Worm (Caenorhabditis elegans): ENCODE data around the gene uso-1.

Gene uso-1

ce11 chrIV:13487019-13487418 is 32.4 kb upstream of the uso-1 start:
- peak; percentile 34 for TF ChIP-seq unc-55 (GFP tag; optimal IDR thresholded peaks at IDR 0.05)
- no peak for TF ChIP-seq unc-39 (tag; optimal IDR thresholded peaks at IDR 0.05)

DNA sequence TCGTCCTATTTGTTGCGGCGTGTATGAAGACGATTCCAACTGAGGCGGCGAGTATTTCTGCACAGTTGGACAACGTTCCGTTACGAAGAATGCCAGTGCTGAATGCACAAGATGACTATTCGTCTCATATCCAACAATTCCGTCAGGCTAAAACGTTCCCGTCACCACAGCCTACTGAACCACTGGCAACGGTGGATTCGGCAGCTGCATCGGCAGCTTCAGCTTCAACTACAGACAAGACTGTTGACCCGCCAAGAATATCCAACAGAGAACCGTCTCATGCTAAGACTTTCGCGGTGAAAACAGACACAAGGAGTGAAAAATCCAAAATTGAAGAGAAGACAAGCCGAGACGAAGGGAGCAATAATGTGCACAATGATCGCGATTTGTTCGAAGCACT is 29.0 kb upstream of the uso-1 start:
- TF ChIP-seq crh-2 (tag; optimal IDR thresholded peaks at IDR 0.05) (no peak), lin-11 (tag; optimal IDR thresholded peaks at IDR 0.05) (no peak), elt-1 (tag; optimal IDR thresholded peaks at IDR 0.05) (no peak), nhr-23 (tag; optimal IDR thresholded peaks at IDR 0.05) (no peak), mab-5 (tag; optimal IDR thresholded peaks at IDR 0.05) (no peak), nhr-11 (tag; optimal IDR thresholded peaks at IDR 0.05) (no peak), lin-39 (tag; optimal IDR thresholded peaks at IDR 0.05) (no peak), R02D3.7 (tag; optimal IDR thresholded peaks at IDR 0.05) (no peak), nhr-25 (tag; optimal IDR thresholded peaks at IDR 0.05) (no peak), sma-9 (GFP tag; optimal IDR thresholded peaks at IDR 0.05) (no peak), sma-9 (tag; optimal IDR thresholded peaks at IDR 0.05) (no peak), dmd-4 (tag; optimal IDR thresholded peaks at IDR 0.05) (no peak), ztf-1 (GFP tag; conservative IDR thresholded peaks at IDR 0.05) (no peak), sem-4 (tag; optimal IDR thresholded peaks at IDR 0.05) (no peak), nhr-237 (tag; optimal IDR thresholded peaks at IDR 0.05) (no peak), unc-62 (GFP tag; optimal IDR thresholded peaks at IDR 0.05) (no peak), nhr-6 (tag; optimal IDR thresholded peaks at IDR 0.05) (no peak)

DNA sequence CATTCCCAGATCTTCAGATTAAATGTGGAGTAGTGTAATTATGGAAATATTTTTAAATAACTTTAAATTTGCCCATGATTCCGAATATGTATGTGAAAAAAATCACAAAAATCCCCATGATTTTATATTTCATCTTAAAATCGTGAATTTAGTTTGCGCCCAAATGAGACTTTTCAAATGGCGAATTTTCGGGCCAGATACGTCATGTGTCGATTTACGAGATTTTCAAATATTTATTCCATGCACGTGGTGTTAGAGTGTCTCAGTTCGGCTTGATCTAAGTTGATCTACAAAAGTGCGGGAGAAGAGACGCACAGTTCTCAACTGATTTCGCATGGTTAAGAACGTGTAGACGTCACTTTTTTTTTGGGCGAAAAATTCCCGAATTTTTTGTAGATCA is 27.9 kb upstream of the uso-1 start, which contains the start of gene Y38H8A.1:
Y38H8A.1 (plus strand) TSS at position 301 of the 400 bp plus-strand sequence.
- TF ChIP-seq ama-1 (optimal IDR thresholded peaks at IDR 0.05): no peak
- TF ChIP-seq sem-4 (tag; optimal IDR thresholded peaks at IDR 0.05): no peak
- no peak for TF ChIP-seq ztf-1 (GFP tag; conservative IDR thresholded peaks at IDR 0.05)
- TF ChIP-seq nhr-23 (tag; optimal IDR thresholded peaks at IDR 0.05): no peak
- TF ChIP-seq nhr-10 (tag; optimal IDR thresholded peaks at IDR 0.05): no peak
- TF ChIP-seq alr-1 (tag; optimal IDR thresholded peaks at IDR 0.05): no peak
- TF ChIP-seq lin-39 (tag; optimal IDR thresholded peaks at IDR 0.05): no peak
- TF ChIP-seq blmp-1 (tag; optimal IDR thresholded peaks at IDR 0.05; ENCODE audit: insufficient read depth): no peak

DNA sequence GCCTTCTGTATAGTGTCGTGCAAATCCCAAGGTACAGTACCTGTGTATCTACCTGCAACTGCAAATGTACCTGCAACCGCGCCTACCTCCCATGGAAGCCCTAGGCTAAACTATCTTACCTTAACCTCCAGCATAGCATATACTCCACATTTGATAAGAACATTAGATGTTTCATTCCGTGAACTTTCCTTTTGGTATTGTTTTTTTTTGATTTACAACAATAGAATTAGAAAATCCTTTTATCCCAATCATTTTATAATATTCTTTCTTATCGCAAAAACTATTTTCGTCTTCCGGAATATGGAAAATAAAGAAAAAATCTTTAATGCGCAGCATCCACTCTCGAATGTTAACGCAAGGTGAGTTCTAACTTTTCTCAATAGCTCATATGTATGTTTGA is 19.5 kb upstream of the uso-1 start, which contains the start of gene Y38H8A.2:
Y38H8A.2 (plus strand) TSS at position 301 of the 400 bp plus-strand sequence.
- TF ChIP-seq nhr-21 (tag; optimal IDR thresholded peaks at IDR 0.05) (no peak), sem-4 (tag; optimal IDR thresholded peaks at IDR 0.05) (no peak), gmeb-1 (tag; optimal IDR thresholded peaks at IDR 0.05) (no peak), lin-13 (GFP tag; optimal IDR thresholded peaks at IDR 0.05) (no peak), ceh-16 (tag; optimal IDR thresholded peaks at IDR 0.05) (no peak), crh-2 (tag; optimal IDR thresholded peaks at IDR 0.05) (no peak), nhr-23 (tag; optimal IDR thresholded peaks at IDR 0.05) (no peak), alr-1 (tag; optimal IDR thresholded peaks at IDR 0.05) (no peak)

ce11 chrIV:13472011-13472410 is 17.4 kb upstream of the uso-1 start, which contains the start of the genes ttbk-8.1 and Y38H8A.4:
ttbk-8.1 (plus strand) TSS chrIV:13472311.
Y38H8A.4 (minus strand) TSS chrIV:13472376.
- TF ChIP-seq gmeb-1 (tag; optimal IDR thresholded peaks at IDR 0.05) (no peak), skn-1 (tag; optimal IDR thresholded peaks at IDR 0.05) (no peak), lin-13 (GFP tag; optimal IDR thresholded peaks at IDR 0.05) (no peak), nhr-77 (tag; optimal IDR thresholded peaks at IDR 0.05) (no peak), dmd-4 (tag; optimal IDR thresholded peaks at IDR 0.05) (no peak), nhr-12 (tag; optimal IDR thresholded peaks at IDR 0.05) (no peak), nhr-25 (tag; optimal IDR thresholded peaks at IDR 0.05) (no peak), ama-1 (optimal IDR thresholded peaks at IDR 0.05) (no peak), nhr-6 (tag; optimal IDR thresholded peaks at IDR 0.05) (no peak), nhr-21 (tag; optimal IDR thresholded peaks at IDR 0.05) (no peak)

ce11 chrIV:13465797-13466196 is 11.2 kb upstream of the uso-1 start, which contains the start of gene fezf-1:
fezf-1 (plus strand) TSS chrIV:13466097.
- TF ChIP-seq dmd-4 (tag; optimal IDR thresholded peaks at IDR 0.05) (no peak), zag-1 (tag; optimal IDR thresholded peaks at IDR 0.05) (no peak), elt-1 (tag; optimal IDR thresholded peaks at IDR 0.05) (no peak), ztf-4 (tag; optimal IDR thresholded peaks at IDR 0.05) (no peak), fos-1 (tag; optimal IDR thresholded peaks at IDR 0.05) (no peak), blmp-1 (tag; optimal IDR thresholded peaks at IDR 0.05; ENCODE audit: insufficient read depth) (no peak), unc-62 (GFP tag; optimal IDR thresholded peaks at IDR 0.05) (no peak), lin-13 (GFP tag; optimal IDR thresholded peaks at IDR 0.05) (no peak), aly-2 (tag; optimal IDR thresholded peaks at IDR 0.05) (no peak), lin-39 (tag; optimal IDR thresholded peaks at IDR 0.05) (no peak)

All from whole organism, L2 larva.